Worm (Caenorhabditis elegans) whole organism, L1 larva: ENCODE measurements around the gene T15H9.5.

Experiments used
- C04F5.9 ChIP-seq: sonication (generic microtip); optimal IDR thresholded peaks from 2 replicates; lab custom pipeline; 2016; ENCODE audit warnings: missing genetic modification characterization, missing compliant biosample characterization
- C34B4.2 ChIP-seq: sonication (generic microtip); optimal IDR thresholded peaks from 2 replicates; lab custom pipeline; 2017; ENCODE audit warnings: mild to moderate bottlenecking, missing genetic modification characterization, missing compliant biosample characterization
- F16B12.6 ChIP-seq: fragments of 150-350 bp; optimal IDR thresholded peaks from 2 replicates; lab custom pipeline; 2014; ENCODE audit warnings: missing biosample characterization, missing genetic modification characterization
- Y116A8C.19 ChIP-seq: sonication (generic microtip); optimal IDR thresholded peaks from 2 replicates; lab custom pipeline; 2016; ENCODE audit warnings: missing compliant biosample characterization, missing genetic modification characterization, borderline replicate concordance
- aha-1 ChIP-seq: fragments of 150-350 bp; optimal IDR thresholded peaks from 2 replicates; lab custom pipeline; 2014; ENCODE audit warnings: missing biosample characterization, missing genetic modification characterization
- alr-1 ChIP-seq: fragments of 200-800 bp; sonication (Bioruptor generic); optimal IDR thresholded peaks from 2 replicates; lab custom pipeline; 2018; ENCODE audit warnings: borderline replicate concordance, mild to moderate bottlenecking, missing genetic modification characterization, missing compliant biosample characterization
- aly-2 ChIP-seq: fragments of 150-350 bp; optimal IDR thresholded peaks from 2 replicates; lab custom pipeline; 2014; ENCODE audit warnings: missing biosample characterization, missing genetic modification characterization
- ama-1 ChIP-seq: fragments of 150-350 bp; optimal IDR thresholded peaks from 2 replicates; lab custom pipeline; 2014
- blmp-1 ChIP-seq: fragments of 150-350 bp; optimal IDR thresholded peaks from 2 replicates; lab custom pipeline; 2014; ENCODE audit warnings: missing biosample characterization, missing genetic modification characterization
- ceh-63 ChIP-seq: fragments of 200-800 bp; sonication (Bioruptor generic); optimal IDR thresholded peaks from 2 replicates; lab custom pipeline; 2018; ENCODE audit warnings: mild to moderate bottlenecking, missing genetic modification characterization, missing compliant biosample characterization
- ceh-8 ChIP-seq: fragments of 200-800 bp; sonication (Bioruptor generic); optimal IDR thresholded peaks from 2 replicates; lab custom pipeline; 2018; ENCODE audit warnings: mild to moderate bottlenecking, missing genetic modification characterization, moderate library complexity, missing compliant biosample characterization
- ceh-90 ChIP-seq: sonication (generic microtip); optimal IDR thresholded peaks from 2 replicates; lab custom pipeline; 2016; ENCODE audit warnings: missing genetic modification characterization, missing compliant biosample characterization
- dsc-1 ChIP-seq: sonication (generic microtip); optimal IDR thresholded peaks from 2 replicates; lab custom pipeline; 2016; ENCODE audit warnings: mild to moderate bottlenecking, missing genetic modification characterization, missing compliant biosample characterization
- efl-1 ChIP-seq, 4 experiments: fragments of 150-350 bp; optimal IDR thresholded peaks in 3 of 4; peaks in 1 of 4; 1 replicate in 1 of 4; 2 replicates in 3 of 4; lab custom pipeline; 2014; ENCODE audit warnings: missing biosample characterization in 2 of 4, missing genetic modification characterization in 2 of 4, missing genetic modification reagents in 2 of 4
- efl-3 ChIP-seq: fragments of 200-800 bp; sonication (Bioruptor generic); optimal IDR thresholded peaks from 2 replicates; lab custom pipeline; 2018; ENCODE audit warnings: mild to moderate bottlenecking, missing genetic modification characterization, missing compliant biosample characterization
- egl-13 ChIP-seq: sonication (generic microtip); optimal IDR thresholded peaks from 2 replicates; lab custom pipeline; 2016; ENCODE audit warnings: missing genotype, missing genetic modification reagents, missing genetic modification characterization, missing compliant biosample characterization
- egl-27 ChIP-seq, 2 experiments: fragments of 150-350 bp in 1 of 2; sonication (generic microtip); optimal IDR thresholded peaks; 3 replicates each; lab custom pipeline; 2017 to 2018; ENCODE audit warnings: missing biosample characterization in 2 of 2, missing genetic modification characterization in 2 of 2, missing genetic modification reagents in 2 of 2
- elt-2 ChIP-seq: sonication (generic microtip); optimal IDR thresholded peaks from 2 replicates; lab custom pipeline; 2016; ENCODE audit warnings: missing genetic modification characterization, mild to moderate bottlenecking, inconsistent platforms, missing compliant biosample characterization, missing genetic modification reagents
- elt-3 ChIP-seq, 6 experiments: fragments of 150-350 bp in 1 of 6; sonication (generic microtip); optimal IDR thresholded peaks; 2 replicates each; lab custom pipeline; 2017 to 2018; ENCODE audit warnings: missing biosample characterization in 6 of 6, missing genetic modification characterization in 6 of 6, inconsistent platforms in 1 of 6
- ets-5 ChIP-seq: fragments of 200-800 bp; sonication (Bioruptor generic); IDR thresholded peaks from 2 replicates; pipeline ENCODE4 v1.3.6; 2022; ENCODE audit warnings: missing genetic modification characterization, missing compliant biosample characterization
- fkh-8 ChIP-seq: sonication (generic microtip); optimal IDR thresholded peaks from 2 replicates; lab custom pipeline; 2016; ENCODE audit warnings: mild to moderate bottlenecking, missing genetic modification characterization, missing compliant biosample characterization
- fos-1 ChIP-seq: fragments of 150-350 bp; optimal IDR thresholded peaks from 2 replicates; lab custom pipeline; 2014; ENCODE audit warnings: missing biosample characterization, missing genetic modification characterization
- grh-1 ChIP-seq: fragments of 200-800 bp; sonication (Bioruptor generic); IDR thresholded peaks from 2 replicates; pipeline ENCODE4 v1.3.6; 2022; ENCODE audit warnings: missing genetic modification reagents, missing genetic modification characterization, missing compliant biosample characterization
- hlh-4 ChIP-seq: sonication (generic microtip); optimal IDR thresholded peaks from 2 replicates; lab custom pipeline; 2016; ENCODE audit warnings: mild to moderate bottlenecking, missing genetic modification characterization, missing compliant biosample characterization
- hpl-2 ChIP-seq: fragments of 150-350 bp; optimal IDR thresholded peaks from 2 replicates; lab custom pipeline; 2014; ENCODE audit warnings: missing biosample characterization, missing genetic modification reagents, missing genetic modification characterization
- isw-1 ChIP-seq: fragments of 200-800 bp; sonication (Bioruptor generic); IDR thresholded peaks from 2 replicates; pipeline ENCODE4 v1.3.6; 2022; ENCODE audit warnings: missing genetic modification characterization, missing compliant biosample characterization
- mab-9 ChIP-seq: fragments of 200-800 bp; sonication (Bioruptor generic); IDR thresholded peaks from 2 replicates; pipeline ENCODE4 v1.3.6; 2022; ENCODE audit warnings: missing genetic modification reagents, missing genetic modification characterization, missing compliant biosample characterization
- mdl-1 ChIP-seq, 2 experiments: fragments of 150-350 bp; optimal IDR thresholded peaks; 2 replicates each; lab custom pipeline; 2014 to 2017; ENCODE audit warnings: missing biosample characterization in 2 of 2, missing genetic modification characterization in 2 of 2, inconsistent platforms in 1 of 2
- mef-2 ChIP-seq: fragments of 150-350 bp; optimal IDR thresholded peaks from 2 replicates; lab custom pipeline; 2014; ENCODE audit warnings: missing biosample characterization, missing genetic modification characterization
- nhr-11 ChIP-seq: fragments of 150-350 bp; optimal IDR thresholded peaks from 2 replicates; lab custom pipeline; 2014; ENCODE audit warnings: missing biosample characterization, missing genetic modification characterization
- nhr-237 ChIP-seq: fragments of 150-350 bp; optimal IDR thresholded peaks from 2 replicates; lab custom pipeline; 2014; ENCODE audit warnings: missing biosample characterization, missing genetic modification characterization
- nhr-28 ChIP-seq: fragments of 150-350 bp; optimal IDR thresholded peaks from 2 replicates; lab custom pipeline; 2014; ENCODE audit warnings: missing biosample characterization, missing genetic modification characterization
- nhr-47 ChIP-seq: sonication (generic microtip); optimal IDR thresholded peaks from 2 replicates; lab custom pipeline; 2016; ENCODE audit warnings: mild to moderate bottlenecking, missing genetic modification characterization, moderate library complexity, missing compliant biosample characterization
- nhr-71 ChIP-seq: sonication (generic microtip); optimal IDR thresholded peaks from 2 replicates; lab custom pipeline; 2016; ENCODE audit warnings: mild to moderate bottlenecking, missing genetic modification characterization, moderate library complexity, missing compliant biosample characterization
- nhr-76 ChIP-seq: sonication (generic microtip); optimal IDR thresholded peaks from 2 replicates; lab custom pipeline; 2017; ENCODE audit warnings: missing biosample characterization, missing genetic modification characterization
- nhr-90 ChIP-seq: sonication (generic microtip); optimal IDR thresholded peaks from 2 replicates; lab custom pipeline; 2016; ENCODE audit warnings: mild to moderate bottlenecking, missing genetic modification characterization, missing compliant biosample characterization; ENCODE audit not compliant: poor library complexity
- pax-3 ChIP-seq: fragments of 200-800 bp; sonication (Bioruptor generic); optimal IDR thresholded peaks from 2 replicates; lab custom pipeline; 2018; ENCODE audit warnings: mild to moderate bottlenecking, missing genetic modification characterization, moderate library complexity, missing compliant biosample characterization
- rnt-1 ChIP-seq: sonication (generic microtip); optimal IDR thresholded peaks from 2 replicates; lab custom pipeline; 2016; ENCODE audit warnings: mild to moderate bottlenecking, missing genetic modification characterization, moderate library complexity, missing compliant biosample characterization
- skn-1 ChIP-seq: fragments of 150-350 bp; optimal IDR thresholded peaks from 2 replicates; lab custom pipeline; 2014; ENCODE audit warnings: missing biosample characterization, missing genetic modification characterization
- snpc-4 ChIP-seq: fragments of 150-350 bp; optimal IDR thresholded peaks from 2 replicates; lab custom pipeline; 2014; ENCODE audit warnings: missing biosample characterization, missing genetic modification characterization
- sox-4 ChIP-seq: sonication (generic microtip); optimal IDR thresholded peaks from 2 replicates; lab custom pipeline; 2016; ENCODE audit warnings: missing genetic modification characterization, missing compliant biosample characterization
- sptf-1 ChIP-seq: fragments of 150-350 bp; optimal IDR thresholded peaks from 2 replicates; lab custom pipeline; 2014; ENCODE audit warnings: missing biosample characterization, missing genetic modification characterization
- swsn-7 ChIP-seq: sonication (generic microtip); optimal IDR thresholded peaks from 2 replicates; lab custom pipeline; 2016; ENCODE audit warnings: missing genetic modification characterization, missing compliant biosample characterization
- unc-30 ChIP-seq: sonication (generic microtip); optimal IDR thresholded peaks from 2 replicates; lab custom pipeline; 2017; ENCODE audit warnings: missing biosample characterization, missing genetic modification characterization
- unc-62 ChIP-seq: fragments of 150-350 bp; optimal IDR thresholded peaks from 2 replicates; lab custom pipeline; 2014; ENCODE audit warnings: missing biosample characterization, missing genetic modification reagents, missing genetic modification characterization
- unc-86 ChIP-seq: sonication (generic microtip); optimal IDR thresholded peaks from 2 replicates; lab custom pipeline; 2016; ENCODE audit warnings: missing genetic modification characterization, missing compliant biosample characterization
- xbp-1 ChIP-seq: sonication (generic microtip); optimal IDR thresholded peaks from 2 replicates; lab custom pipeline; 2016; ENCODE audit warnings: missing genetic modification characterization, missing compliant biosample characterization
- zag-1 ChIP-seq: fragments of 150-350 bp; optimal IDR thresholded peaks from 2 replicates; lab custom pipeline; 2014; ENCODE audit warnings: missing biosample characterization, missing genetic modification characterization
- ztf-4 ChIP-seq: fragments of 150-350 bp; optimal IDR thresholded peaks from 2 replicates; lab custom pipeline; 2014; ENCODE audit warnings: missing biosample characterization, missing genetic modification characterization

T15H9.5 gene

DNA sequence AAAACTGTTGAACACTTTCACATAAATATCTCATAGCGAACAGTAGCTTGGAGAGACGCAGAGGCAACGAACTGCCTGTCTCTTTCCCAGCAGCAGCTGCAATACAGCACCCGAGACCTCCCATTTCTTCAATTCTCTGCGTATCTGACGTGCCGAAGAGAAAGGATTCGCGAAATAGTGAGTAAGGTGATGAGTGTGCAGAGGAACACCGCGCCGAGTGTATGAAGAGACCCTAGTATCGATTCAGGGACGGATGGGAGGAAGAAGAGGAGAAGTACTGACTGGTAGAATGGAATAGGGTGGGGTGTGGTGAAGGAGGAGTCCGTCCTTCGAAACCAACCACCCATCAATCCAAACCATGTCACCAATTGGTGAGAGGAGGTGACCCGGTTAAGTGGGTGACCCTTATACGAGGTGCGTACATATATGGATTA, 34.9 kb upstream of the T15H9.5 start (continued):
- peak in 2 of 6 experiments; percentile 33 to 59 for TF ChIP-seq elt-3 (tag; optimal IDR thresholded peaks at IDR 0.05; lab: Kevin White, UChicago)
- TF ChIP-seq mdl-1 (tag; optimal IDR thresholded peaks at IDR 0.05; lab: Kevin White, UChicago): peak in 1 of 2 experiments; percentile 75
- no peak for TF ChIP-seq dsc-1
- TF ChIP-seq F16B12.6 (tag; lab: Kevin White, UChicago): peak; percentile 19
- peak; percentile 55 for TF ChIP-seq xbp-1 (tag; lab: Kevin White, UChicago)
- TF ChIP-seq hlh-4 (tag; lab: Kevin White, UChicago): no peak
- no peak for TF ChIP-seq ceh-8 (GFP tag; lab: Kevin White, UChicago)
- peak; percentile 83 for TF ChIP-seq nhr-71 (tag; lab: Kevin White, UChicago)
- TF ChIP-seq fkh-8 (tag; lab: Kevin White, UChicago): peak; percentile 23
- TF ChIP-seq unc-86 (tag; lab: Kevin White, UChicago): peak; percentile 52
- TF ChIP-seq ceh-63 (GFP tag; lab: Kevin White, UChicago): no peak
- no peak for TF ChIP-seq mef-2 (tag; lab: Kevin White, UChicago)
- no peak for TF ChIP-seq sox-4 (tag; lab: Kevin White, UChicago)
- TF ChIP-seq unc-30: no peak
- TF ChIP-seq nhr-237 (tag; lab: Kevin White, UChicago): peak; percentile 49
- TF ChIP-seq Y116A8C.19 (tag; lab: Kevin White, UChicago): no peak
- no peak for TF ChIP-seq ceh-90 (tag; lab: Kevin White, UChicago)
- peak; percentile 68 for TF ChIP-seq ztf-4 (tag; lab: Kevin White, UChicago)
- peak; percentile 82 for TF ChIP-seq ama-1 (lab: Kevin White, UChicago)
- TF ChIP-seq aly-2: no peak
- TF ChIP-seq blmp-1: peak; percentile 95
- peak; percentile 56 for TF ChIP-seq skn-1
- TF ChIP-seq ets-5 (GFP tag; lab: Robert Waterston, UW): no peak
- TF ChIP-seq nhr-90: peak; percentile 50
- peak; percentile 6; the same call in 1 of the 2 replicates for TF ChIP-seq isw-1 (GFP tag; lab: Robert Waterston, UW)
- peak; percentile 70 to 76 for TF ChIP-seq efl-1 (optimal IDR thresholded peaks at IDR 0.05; lab: Kevin White, UChicago)
- TF ChIP-seq efl-1 (GFP tag; optimal IDR thresholded peaks at IDR 0.05 in 1 of 2; lab: Kevin White, UChicago): peak; percentile 9 to 86
- no peak for TF ChIP-seq snpc-4 (tag; lab: Kevin White, UChicago)
- TF ChIP-seq pax-3 (tag; lab: Kevin White, UChicago): peak; percentile 34
- peak; percentile 56 for TF ChIP-seq nhr-11 (tag; lab: Kevin White, UChicago)
- no peak for TF ChIP-seq grh-1 (GFP tag; lab: Robert Waterston, UW)
- TF ChIP-seq egl-13: no peak
- TF ChIP-seq swsn-7 (tag; lab: Kevin White, UChicago): peak; percentile 70
- no peak for TF ChIP-seq alr-1 (tag; lab: Kevin White, UChicago)
- TF ChIP-seq rnt-1 (tag; lab: Kevin White, UChicago): peak; percentile 74
- no peak for TF ChIP-seq unc-62 (GFP tag; lab: Kevin White, UChicago)
- no peak for TF ChIP-seq mab-9 (GFP tag; lab: Robert Waterston, UW)
- TF ChIP-seq zag-1 (tag; lab: Kevin White, UChicago): no peak
- TF ChIP-seq nhr-76 (tag; lab: Kevin White, UChicago): no peak
- peak; percentile 11 for TF ChIP-seq elt-2 (tag; lab: Kevin White, UChicago)
- no peak for TF ChIP-seq efl-3 (GFP tag; lab: Kevin White, UChicago)
- TF ChIP-seq sptf-1: no peak
- TF ChIP-seq egl-27 (tag; optimal IDR thresholded peaks at IDR 0.05; lab: Kevin White, UChicago): no peak
- no peak for TF ChIP-seq C04F5.9
- no peak for TF ChIP-seq aha-1
- TF ChIP-seq C34B4.2 (tag; lab: Kevin White, UChicago): no peak
- TF ChIP-seq nhr-47 (tag; lab: Kevin White, UChicago): peak; percentile 60
- TF ChIP-seq hpl-2 (GFP tag; lab: Kevin White, UChicago): no peak
- peak; percentile 53 for TF ChIP-seq fos-1 (tag; lab: Kevin White, UChicago)
- no peak for TF ChIP-seq nhr-28
